Worm (Caenorhabditis elegans) whole organism, L4/young adult: Measurements from ENCODE around the gene srr-10.

ENCODE experiments used
- W03F9.2 ChIP-seq: fragments of 150-350 bp; optimal IDR thresholded peaks from 2 replicates; lab custom pipeline; 2014; ENCODE audit warnings: missing biosample characterization, missing genetic modification characterization
- dao-5 ChIP-seq: sonication (generic microtip); optimal IDR thresholded peaks from 2 replicates; lab custom pipeline; 2016; ENCODE audit warnings: missing genotype, missing genetic modification characterization, moderate library complexity, missing compliant biosample characterization

- TF ChIP-seq W03F9.2 (tag; lab: Kevin White, UChicago) (no peak), dao-5 (tag; lab: Kevin White, UChicago) (no peak)
Measured at ce11 chrV:7696842-7697241, 38.6 kb upstream of the srr-10 start, which contains the start of gene ZK105.3.
